Fruit fly (Drosophila melanogaster): Measurements from ENCODE around the gene CG7382.

Gene CG7382

DNA sequence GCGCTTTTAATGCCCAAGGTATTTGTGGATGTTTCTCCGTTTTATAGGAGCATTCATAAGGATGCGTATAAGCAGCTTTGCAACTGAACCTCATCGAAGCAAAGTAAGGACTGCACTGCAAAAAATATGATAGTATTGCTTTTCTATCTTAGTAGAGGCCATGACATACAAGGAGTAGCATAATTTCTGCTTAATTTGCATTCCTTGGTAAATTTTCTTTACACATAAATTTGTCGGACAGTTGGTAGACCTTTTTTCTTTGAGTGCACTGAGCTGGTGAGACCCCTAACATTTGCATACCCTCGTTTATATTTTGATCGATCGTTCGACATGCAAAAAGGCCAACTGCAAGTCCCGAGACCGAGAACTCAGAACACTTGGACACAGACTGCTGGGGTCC is 26.8 kb downstream of the CG7382 start (continued):
- TF ChIP-seq Sry-β (GFP tag; optimal IDR thresholded peaks at IDR 0.05): no peak
- TF ChIP-seq ham (GFP tag; IDR thresholded peaks at IDR 0.05): no peak
- TF ChIP-seq CG13894 (tag; optimal IDR thresholded peaks at IDR 0.05): no peak
- no peak for TF ChIP-seq gem (tag; optimal IDR thresholded peaks at IDR 0.05)
- TF ChIP-seq dmrt11E (tag; optimal IDR thresholded peaks at IDR 0.05): peak; percentile 3
- no peak for TF ChIP-seq Atf-2 (GFP tag; optimal IDR thresholded peaks at IDR 0.05)
- TF ChIP-seq ara (GFP tag; IDR thresholded peaks at IDR 0.05): peak; percentile 18; the same call in 1 of the 2 replicates
- TF ChIP-seq gce (GFP tag; IDR thresholded peaks at IDR 0.05): no peak
- TF ChIP-seq CG1233 (GFP tag; optimal IDR thresholded peaks at IDR 0.05): no peak
- TF ChIP-seq chinmo (GFP tag; IDR thresholded peaks at IDR 0.05; ENCODE audit: partially characterized antibody): no peak
- peak; percentile 45 for TF ChIP-seq Ets65A (GFP tag)
- TF ChIP-seq cg (GFP tag; optimal IDR thresholded peaks at IDR 0.05): no peak
- TF ChIP-seq Kr (GFP tag; optimal IDR thresholded peaks at IDR 0.05): no peak
- TF ChIP-seq CHES-1-like (GFP tag; optimal IDR thresholded peaks at IDR 0.05): no peak
- TF ChIP-seq sug (tag; optimal IDR thresholded peaks at IDR 0.05): no peak
- no peak for TF ChIP-seq Hr3 (GFP tag; optimal IDR thresholded peaks at IDR 0.05)
- no peak for TF ChIP-seq nerfin-2 (GFP tag; IDR thresholded peaks at IDR 0.05; ENCODE audit: partially characterized antibody)
- peak; percentile 26; the same call in 1 of the 2 replicates for TF ChIP-seq Xrp1 (GFP tag; IDR thresholded peaks at IDR 0.05)
- no peak for TF ChIP-seq CG6765 (GFP tag; optimal IDR thresholded peaks at IDR 0.05)
- no peak for TF ChIP-seq CrebB (tag; optimal IDR thresholded peaks at IDR 0.05)
- no peak for TF ChIP-seq prd (optimal IDR thresholded peaks at IDR 0.05)
- TF ChIP-seq prd (GFP tag; IDR thresholded peaks at IDR 0.05): peak; percentile 53; the same call in 2 of the 3 replicates
- no peak for TF ChIP-seq so (GFP tag; IDR thresholded peaks at IDR 0.05)
- TF ChIP-seq CG11560 (tag; IDR thresholded peaks at IDR 0.05): no peak
- TF ChIP-seq da (GFP tag; optimal IDR thresholded peaks at IDR 0.05): no peak
- peak; percentile 21 for TF ChIP-seq corto (GFP tag; optimal IDR thresholded peaks at IDR 0.05)
- no peak for TF ChIP-seq Mes4 (GFP tag; optimal IDR thresholded peaks at IDR 0.05)

DNA sequence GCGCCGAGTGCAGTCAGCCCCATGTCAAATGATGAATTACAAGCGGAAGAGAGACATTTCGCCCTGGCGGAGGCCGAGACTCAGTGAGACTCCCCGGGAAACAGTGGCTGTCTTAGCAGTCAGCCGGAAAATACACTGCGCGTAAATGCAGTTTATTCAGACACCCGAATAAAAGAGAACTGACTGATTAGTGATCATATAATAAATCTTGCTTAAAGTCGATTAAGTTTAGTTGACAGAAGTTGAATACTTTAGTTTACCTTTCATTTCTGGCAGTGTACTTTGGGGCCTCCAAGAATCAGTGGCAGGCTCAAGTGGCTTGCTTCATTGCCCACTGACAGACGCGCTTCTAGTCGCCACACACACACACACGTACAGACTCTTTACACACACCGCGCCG is 28.5 kb downstream of the CG7382 start:
- no peak for TF ChIP-seq CG17912 (GFP tag; optimal IDR thresholded peaks at IDR 0.05)
- TF ChIP-seq CG11456 (GFP tag; IDR thresholded peaks at IDR 0.05): no peak
- peak; percentile 34 for TF ChIP-seq pum (GFP tag; optimal IDR thresholded peaks at IDR 0.05)
- TF ChIP-seq Xrp1 (GFP tag; IDR thresholded peaks at IDR 0.05): peak; percentile 57; the same call in 1 of the 2 replicates
- peak; percentile 40 to 53 for TF ChIP-seq bsh (GFP tag; optimal IDR thresholded peaks at IDR 0.05)
- peak; percentile 25; the same call in 1 of the 2 replicates for TF ChIP-seq Nf-YA (GFP tag; IDR thresholded peaks at IDR 0.05)
- TF ChIP-seq Doc2 (GFP tag; IDR thresholded peaks at IDR 0.05): no peak
- TF ChIP-seq pho (GFP tag; optimal IDR thresholded peaks at IDR 0.05): no peak
- TF ChIP-seq slp2 (GFP tag; optimal IDR thresholded peaks at IDR 0.05): no peak
- no peak for TF ChIP-seq CG8924 (tag; optimal IDR thresholded peaks at IDR 0.05)
- no peak for TF ChIP-seq Neu2 (GFP tag; optimal IDR thresholded peaks at IDR 0.05; ENCODE audit: borderline replicate concordance)
- peak; percentile 3 for TF ChIP-seq CG16815 (GFP tag; optimal IDR thresholded peaks at IDR 0.05)
- TF ChIP-seq CG18262 (tag; optimal IDR thresholded peaks at IDR 0.05): peak; percentile 30
- no peak for TF ChIP-seq Mrtf (GFP tag; IDR thresholded peaks at IDR 0.05)
- TF ChIP-seq Drgx (GFP tag; IDR thresholded peaks at IDR 0.05): peak; percentile 65
- TF ChIP-seq CG12659 (GFP tag; optimal IDR thresholded peaks at IDR 0.05): no peak
- TF ChIP-seq gem (tag; optimal IDR thresholded peaks at IDR 0.05): peak; percentile 44
- TF ChIP-seq Dll (GFP tag; IDR thresholded peaks at IDR 0.05; ENCODE audit: partially characterized antibody): no peak
- no peak for TF ChIP-seq CG11085 (GFP tag; IDR thresholded peaks at IDR 0.05)
- no peak for TF ChIP-seq BEAF-32 (GFP tag; optimal IDR thresholded peaks at IDR 0.05)
- TF ChIP-seq CG14014 (GFP tag; IDR thresholded peaks at IDR 0.05): no peak
- no peak for TF ChIP-seq pros (GFP tag; optimal IDR thresholded peaks at IDR 0.05)
- no peak for TF ChIP-seq CG12942 (GFP tag; optimal IDR thresholded peaks at IDR 0.05)
- no peak for TF ChIP-seq bcd (GFP tag; optimal IDR thresholded peaks at IDR 0.05)
- TF ChIP-seq slbo (GFP tag; IDR thresholded peaks at IDR 0.05): no peak
- no peak for TF ChIP-seq sd (tag; optimal IDR thresholded peaks at IDR 0.05)
- TF ChIP-seq CG2129 (GFP tag; IDR thresholded peaks at IDR 0.05; ENCODE audit: partially characterized antibody): no peak

Data from whole organism, embryonic.